Fruit fly (Drosophila melanogaster) whole organism, embryonic: ENCODE measurements around the gene CG42240.

Experiments used
- Asciz ChIP-seq: fragments of 200-800 bp; sonication (Bioruptor generic); optimal IDR thresholded peaks from 2 replicates; lab custom pipeline; 2017; ENCODE audit warnings: missing biosample characterization, mild to moderate bottlenecking, missing genetic modification characterization, missing genetic modification reagents
- B-H1 ChIP-seq: fragments of 200-800 bp; sonication (Bioruptor generic); IDR thresholded peaks from 3 replicates; pipeline ENCODE4 v1.3.6; 2022; ENCODE audit warnings: missing biosample characterization, missing genetic modification characterization
- B-H2 ChIP-seq: fragments of 200-800 bp; sonication (Bioruptor generic); optimal IDR thresholded peaks from 2 replicates; lab custom pipeline; 2018; ENCODE audit warnings: missing biosample characterization, mild to moderate bottlenecking, missing genetic modification characterization
- C15 ChIP-seq: fragments of 200-800 bp; sonication (Bioruptor generic); IDR thresholded peaks from 3 replicates; pipeline ENCODE4 v1.3.6; 2022; ENCODE audit warnings: missing biosample characterization, missing genetic modification characterization
- CG10979 ChIP-seq: fragments of 200-800 bp; sonication (Bioruptor generic); optimal IDR thresholded peaks from 2 replicates; lab custom pipeline; 2018; ENCODE audit warnings: missing biosample characterization, mild to moderate bottlenecking, missing genetic modification characterization, moderate library complexity
- CG11696 ChIP-seq: fragments of 200-800 bp; sonication (Bioruptor generic); IDR thresholded peaks from 2 replicates; pipeline ENCODE4 v1.3.6; 2022; ENCODE audit warnings: missing biosample characterization, missing genetic modification characterization
- CG12299 ChIP-seq: fragments of 200-800 bp; sonication (Bioruptor generic); optimal IDR thresholded peaks from 2 replicates; lab custom pipeline; 2018; ENCODE audit warnings: missing biosample characterization, mild to moderate bottlenecking, missing genetic modification characterization
- CG13894 ChIP-seq: fragments of 200-800 bp; sonication (Bioruptor generic); optimal IDR thresholded peaks from 3 replicates; lab custom pipeline; 2018; ENCODE audit warnings: missing biosample characterization, mild to moderate bottlenecking, missing genetic modification characterization, moderate library complexity
- CG1602 ChIP-seq: fragments of 200-800 bp; sonication (Bioruptor generic); optimal IDR thresholded peaks from 3 replicates; lab custom pipeline; 2016; ENCODE audit warnings: missing biosample characterization, missing genetic modification characterization
- CG17361 ChIP-seq: fragments of 200-800 bp; sonication (Bioruptor generic); IDR thresholded peaks from 3 replicates; pipeline ENCODE4 v1.3.6; 2022; ENCODE audit warnings: missing biosample characterization, missing genetic modification characterization
- CG1792 ChIP-seq: fragments of 200-800 bp; sonication (Bioruptor generic); optimal IDR thresholded peaks from 2 replicates; lab custom pipeline; 2016; ENCODE audit warnings: missing biosample characterization, missing genetic modification characterization
- CG18262 ChIP-seq: fragments of 200-800 bp; optimal IDR thresholded peaks from 3 replicates; lab custom pipeline; 2019; ENCODE audit warnings: missing biosample characterization, mild to moderate bottlenecking, missing genetic modification characterization, moderate library complexity
- CG18476 ChIP-seq: fragments of 200-800 bp; sonication (Bioruptor generic); optimal IDR thresholded peaks from 2 replicates; lab custom pipeline; 2016; ENCODE audit warnings: missing biosample characterization, mild to moderate bottlenecking, missing genetic modification characterization
- CG18619 ChIP-seq: fragments of 200-800 bp; sonication (Bioruptor generic); optimal IDR thresholded peaks from 3 replicates; lab custom pipeline; 2017; ENCODE audit warnings: missing biosample characterization, mild to moderate bottlenecking, missing genetic modification characterization
- CG32767 ChIP-seq: fragments of 200-800 bp; sonication (Bioruptor generic); IDR thresholded peaks from 2 replicates; pipeline ENCODE4 v1.3.6; 2022; ENCODE audit warnings: missing biosample characterization, missing genetic modification characterization
- CG3726 ChIP-seq: fragments of 200-800 bp; sonication (Bioruptor generic); IDR thresholded peaks from 3 replicates; pipeline ENCODE4, ENCODE4 v1.3.6; 2022; ENCODE audit warnings: missing biosample characterization, missing genetic modification characterization
- CG3847 ChIP-seq: fragments of 200-800 bp; sonication (Bioruptor generic); IDR thresholded peaks from 2 replicates; pipeline ENCODE4 v1.3.6; 2022; ENCODE audit warnings: missing biosample characterization, missing genetic modification characterization
- CG4404 ChIP-seq: fragments of 200-800 bp; sonication (Bioruptor generic); IDR thresholded peaks from 2 replicates; pipeline ENCODE4 v1.3.6; 2022; ENCODE audit warnings: missing biosample characterization, missing genetic modification characterization
- CG4617 ChIP-seq: fragments of 200-800 bp; sonication (Bioruptor generic); optimal IDR thresholded peaks from 3 replicates; lab custom pipeline; 2016; ENCODE audit warnings: missing biosample characterization, missing genetic modification characterization, borderline replicate concordance
- CG4820 ChIP-seq: fragments of 200-800 bp; sonication (Bioruptor generic); optimal IDR thresholded peaks from 3 replicates; lab custom pipeline; 2016; ENCODE audit warnings: missing biosample characterization, missing genetic modification characterization
- CG6683 ChIP-seq: fragments of 200-800 bp; sonication (Bioruptor generic); optimal IDR thresholded peaks from 2 replicates; lab custom pipeline; 2017; ENCODE audit warnings: missing biosample characterization, mild to moderate bottlenecking, missing genetic modification characterization, missing genetic modification reagents
- CG6689 ChIP-seq: fragments of 200-800 bp; sonication (Bioruptor generic); IDR thresholded peaks from 2 replicates; pipeline ENCODE4 v1.3.6; 2022; ENCODE audit warnings: missing biosample characterization, missing genetic modification characterization
- CG8765 ChIP-seq: fragments of 200-800 bp; sonication (Bioruptor generic); IDR thresholded peaks from 2 replicates; pipeline ENCODE4 v1.3.6; 2022; ENCODE audit warnings: missing biosample characterization, missing genetic modification characterization
- CTCF ChIP-seq: fragments of 200-800 bp; sonication (Bioruptor generic); optimal IDR thresholded peaks from 2 replicates; lab custom pipeline; 2017; ENCODE audit warnings: missing biosample characterization, mild to moderate bottlenecking, missing genetic modification characterization, moderate library complexity
- Camta ChIP-seq: fragments of 200-800 bp; sonication (Bioruptor generic); optimal IDR thresholded peaks from 2 replicates; lab custom pipeline; 2016; ENCODE audit warnings: missing biosample characterization, missing genetic modification characterization
- Dbx ChIP-seq: fragments of 200-800 bp; sonication (Bioruptor generic); IDR thresholded peaks from 3 replicates; pipeline ENCODE4 v1.3.6; 2022; ENCODE audit warnings: missing biosample characterization, missing genetic modification characterization
- Dref ChIP-seq: fragments of 200-800 bp; sonication (Bioruptor generic); IDR thresholded peaks from 2 replicates; pipeline ENCODE4 v1.3.6; 2022; ENCODE audit warnings: missing biosample characterization, missing genetic modification characterization
- Drgx ChIP-seq: fragments of 200-800 bp; sonication (Bioruptor generic); IDR thresholded peaks from 2 replicates; pipeline ENCODE4 v1.3.6; 2022; ENCODE audit warnings: missing biosample characterization, missing genetic modification characterization
- HmgZ ChIP-seq: fragments of 200-800 bp; sonication (Bioruptor generic); optimal IDR thresholded peaks from 2 replicates; lab custom pipeline; 2018; ENCODE audit warnings: missing biosample characterization, mild to moderate bottlenecking, missing genetic modification characterization
- Jarid2 ChIP-seq: fragments of 200-800 bp; sonication (Bioruptor generic); optimal IDR thresholded peaks from 3 replicates; lab custom pipeline; 2017; ENCODE audit warnings: mild to moderate bottlenecking, missing biosample characterization, missing genetic modification reagents, missing genetic modification characterization
- Lhr ChIP-seq: fragments of 200-800 bp; sonication (Bioruptor generic); optimal IDR thresholded peaks from 3 replicates; lab custom pipeline; 2017; ENCODE audit warnings: mild to moderate bottlenecking, missing biosample characterization, missing genetic modification reagents, missing genetic modification characterization
- Nf-YB ChIP-seq: fragments of 200-800 bp; sonication (Bioruptor generic); optimal IDR thresholded peaks from 3 replicates; lab custom pipeline; 2019; ENCODE audit warnings: missing biosample characterization, mild to moderate bottlenecking, missing genetic modification characterization, moderate library complexity
- Stat92E ChIP-seq, 3 experiments: fragments of >200 bp in 2 of 3; fragments of 200-800 bp in 1 of 3; sonication (Bioruptor generic) in 1 of 3; optimal IDR thresholded peaks; 2 replicates each; lab custom pipeline; 2017 to 2019; ENCODE audit warnings: missing biosample characterization in 3 of 3, missing genetic modification characterization in 3 of 3, mild to moderate bottlenecking in 1 of 3, moderate library complexity in 1 of 3
- Xbp1 ChIP-seq: fragments of 200-800 bp; sonication (Bioruptor generic); optimal IDR thresholded peaks from 3 replicates; lab custom pipeline; 2016; ENCODE audit warnings: missing biosample characterization, mild to moderate bottlenecking, missing genetic modification characterization
- abd-A ChIP-seq: fragments of 200-800 bp; sonication (Bioruptor generic); optimal IDR thresholded peaks from 3 replicates; lab custom pipeline; 2019; ENCODE audit warnings: missing biosample characterization, mild to moderate bottlenecking, missing genetic modification characterization, moderate library complexity
- ash1 ChIP-seq: fragments of 200-800 bp; sonication (Bioruptor generic); optimal IDR thresholded peaks from 2 replicates; lab custom pipeline; 2018; ENCODE audit warnings: missing biosample characterization, mild to moderate bottlenecking, missing genetic modification characterization
- dati ChIP-seq: fragments of 200-800 bp; sonication (Bioruptor generic); IDR thresholded peaks from 2 replicates; pipeline ENCODE4 v1.3.6; 2022; ENCODE audit warnings: missing biosample characterization, missing genetic modification characterization
- dmrt11E ChIP-seq: fragments of 200-800 bp; sonication (Bioruptor generic); optimal IDR thresholded peaks from 3 replicates; lab custom pipeline; 2018; ENCODE audit warnings: missing biosample characterization, mild to moderate bottlenecking, missing genetic modification characterization, moderate library complexity
- dpn ChIP-seq, 2 experiments: fragments of 200-800 bp; sonication (Bioruptor generic); optimal IDR thresholded peaks; 3 replicates each; lab custom pipeline; 2016; ENCODE audit warnings: missing biosample characterization in 2 of 2, missing genetic modification characterization in 2 of 2
- emc ChIP-seq: fragments of 200-800 bp; sonication (Bioruptor generic); optimal IDR thresholded peaks from 2 replicates; lab custom pipeline; 2016; ENCODE audit warnings: missing biosample characterization, missing genetic modification characterization
- esg ChIP-seq: fragments of 200-800 bp; sonication (Bioruptor generic); conservative IDR thresholded peaks from 2 replicates; pipeline ENCODE4 v1.3.6; 2022; ENCODE audit warnings: missing biosample characterization, missing genetic modification characterization
- jigr1 ChIP-seq: fragments of 200-800 bp; sonication (Bioruptor generic); IDR thresholded peaks from 3 replicates; pipeline ENCODE4 v1.3.6; 2022; ENCODE audit warnings: missing biosample characterization, missing genetic modification characterization
- peb ChIP-seq: fragments of 200-800 bp; sonication (Bioruptor generic); IDR thresholded peaks from 2 replicates; pipeline ENCODE4 v1.3.6; 2022; ENCODE audit warnings: missing biosample characterization, missing genetic modification characterization
- ssp ChIP-seq: fragments of 200-800 bp; sonication (Bioruptor generic); IDR thresholded peaks from 2 replicates; pipeline ENCODE4 v1.3.6; 2022; ENCODE audit warnings: missing biosample characterization, missing genetic modification characterization
- zen2 ChIP-seq: fragments of 200-800 bp; sonication (Bioruptor generic); IDR thresholded peaks from 3 replicates; pipeline ENCODE4 v1.3.6; 2022; ENCODE audit warnings: missing biosample characterization, missing genetic modification characterization; ENCODE audit not compliant: partially characterized antibody

Gene CG42240

DNA sequence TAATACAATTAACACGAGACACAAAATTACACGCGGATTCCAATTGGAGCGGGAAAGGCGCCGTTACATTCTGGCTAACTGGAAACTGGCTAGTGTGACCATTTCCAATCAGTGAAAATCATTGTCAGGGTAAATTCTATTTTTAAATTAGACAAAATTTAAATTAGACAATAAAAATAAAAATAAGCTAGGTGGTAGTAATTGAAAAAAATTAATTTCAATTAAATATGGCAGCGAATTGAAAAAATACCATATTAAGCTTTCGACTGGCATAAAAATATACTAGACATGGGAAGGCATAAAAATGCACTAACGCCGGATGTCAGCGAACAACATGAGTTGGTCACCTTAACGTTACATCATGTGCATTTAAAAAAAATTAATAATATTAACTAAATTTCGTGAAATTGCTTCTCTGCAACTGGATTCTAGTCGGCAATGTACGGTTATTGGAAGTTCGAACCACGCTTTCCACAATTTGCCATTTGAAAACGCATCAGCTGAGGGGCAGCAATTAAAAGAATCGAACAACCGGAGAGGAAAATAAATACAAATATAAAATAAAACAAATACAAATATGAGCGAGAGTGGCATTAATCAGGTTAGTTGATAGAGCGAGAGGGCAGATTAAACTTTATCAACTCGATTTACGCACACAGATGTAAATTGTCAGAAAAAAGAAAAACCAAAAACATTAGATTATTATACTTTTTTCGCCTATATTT is 35.2 kb downstream of the CG42240 start, which contains the start of the genes swa and Marf (continued):
- no peak for TF ChIP-seq abd-A (tag; lab: Kevin White, UChicago)
- TF ChIP-seq Lhr: peak; percentile 60
- TF ChIP-seq CG6689 (GFP tag; lab: Robert Waterston, UW): no peak
- TF ChIP-seq CG8765 (GFP tag; lab: Robert Waterston, UW): no peak
- no peak for TF ChIP-seq emc (GFP tag; lab: Kevin White, UChicago)
- no peak for TF ChIP-seq esg (GFP tag; lab: Robert Waterston, UW)
- no peak for TF ChIP-seq CG4404 (GFP tag; lab: Robert Waterston, UW)
- TF ChIP-seq CG10979 (tag; lab: Kevin White, UChicago): no peak
- TF ChIP-seq CG18262 (tag; lab: Kevin White, UChicago): no peak
- no peak for TF ChIP-seq CG1792 (GFP tag; lab: Kevin White, UChicago)
- no peak for TF ChIP-seq CTCF (GFP tag; lab: Kevin White, UChicago)
- TF ChIP-seq HmgZ (tag; lab: Kevin White, UChicago): no peak
- TF ChIP-seq CG18476 (GFP tag; lab: Kevin White, UChicago): no peak
- no peak for TF ChIP-seq CG11696 (GFP tag; lab: Robert Waterston, UW)
- TF ChIP-seq dpn (GFP tag; optimal IDR thresholded peaks at IDR 0.05; lab: Kevin White, UChicago): no peak
- no peak for TF ChIP-seq Asciz (GFP tag; lab: Kevin White, UChicago)
- TF ChIP-seq C15 (GFP tag; lab: Robert Waterston, UW): no peak
- no peak for TF ChIP-seq ash1 (GFP tag; lab: Kevin White, UChicago)
- TF ChIP-seq CG13894 (tag; lab: Kevin White, UChicago): no peak
- no peak for TF ChIP-seq CG4820
- TF ChIP-seq Xbp1 (GFP tag; lab: Kevin White, UChicago): no peak
- no peak for TF ChIP-seq CG6683
- no peak for TF ChIP-seq peb (GFP tag; lab: Robert Waterston, UW)
- TF ChIP-seq dmrt11E (tag; lab: Kevin White, UChicago): no peak
- no peak for TF ChIP-seq CG3726 (GFP tag; lab: Robert Waterston, UW)
- no peak for TF ChIP-seq ssp
- TF ChIP-seq CG3847 (GFP tag; lab: Robert Waterston, UW): peak; percentile 34; the same call in 1 of the 2 replicates
- 0 out of 2 replicates have a peak, but pooled peaks have one; percentile 34 for TF ChIP-seq Dref (GFP tag; lab: Robert Waterston, UW)
- no peak for TF ChIP-seq CG17361 (GFP tag; lab: Robert Waterston, UW)
- TF ChIP-seq CG1602 (GFP tag; lab: Kevin White, UChicago): no peak
- no peak for TF ChIP-seq Drgx (GFP tag; lab: Robert Waterston, UW)
- TF ChIP-seq zen2 (GFP tag; lab: Robert Waterston, UW): no peak
- no peak for TF ChIP-seq CG32767 (GFP tag; lab: Robert Waterston, UW)
- no peak for TF ChIP-seq CG18619 (GFP tag; lab: Kevin White, UChicago)
- TF ChIP-seq jigr1 (GFP tag; lab: Robert Waterston, UW): no peak
- no peak for TF ChIP-seq dati
- TF ChIP-seq Stat92E (GFP tag; optimal IDR thresholded peaks at IDR 0.05; lab: Kevin White, UChicago): no peak
- no peak for TF ChIP-seq Nf-YB
- no peak for TF ChIP-seq Dbx (GFP tag; lab: Robert Waterston, UW)
- TF ChIP-seq CG12299 (tag; lab: Kevin White, UChicago): peak; percentile 57
- TF ChIP-seq CG4617 (GFP tag; lab: Kevin White, UChicago): peak; percentile 39
- no peak for TF ChIP-seq B-H1 (GFP tag; lab: Robert Waterston, UW)
- no peak for TF ChIP-seq Jarid2 (GFP tag; lab: Kevin White, UChicago)
- TF ChIP-seq Camta (GFP tag; lab: Kevin White, UChicago): no peak
- no peak for TF ChIP-seq B-H2 (GFP tag; lab: Kevin White, UChicago)
